Worm (Caenorhabditis elegans): ENCODE measurements around the gene ZC21.10.

The ZC21.10 gene

DNA sequence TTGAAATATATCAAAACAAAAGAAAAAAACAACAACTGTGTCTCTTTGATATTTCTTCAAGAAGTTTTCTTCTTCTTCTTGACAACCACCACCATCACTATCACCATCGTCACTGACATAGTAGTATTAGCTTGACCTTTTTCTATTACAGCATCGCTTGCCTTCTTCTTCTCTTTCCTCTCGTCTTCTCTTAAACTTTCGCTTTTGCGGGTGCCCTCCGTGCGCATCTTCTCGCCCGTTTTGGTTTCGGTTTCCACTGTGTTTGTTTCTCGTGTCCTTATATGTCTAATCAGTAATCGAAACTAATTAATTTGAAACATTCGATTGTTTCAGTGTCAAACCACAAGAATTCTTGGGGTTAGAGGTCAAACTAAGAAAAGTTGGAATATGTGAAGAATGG lies 49.5 kb downstream of the ZC21.10 start (continued):
- TF ChIP-seq K02D7.2 (tag; optimal IDR thresholded peaks at IDR 0.05) (no peak), dmd-4 (tag; optimal IDR thresholded peaks at IDR 0.05; ENCODE audit: borderline replicate concordance) (no peak), hlh-13 (GFP tag; optimal IDR thresholded peaks at IDR 0.05) (no peak), odd-2 (tag; optimal IDR thresholded peaks at IDR 0.05) (no peak), rnt-1 (tag; optimal IDR thresholded peaks at IDR 0.05) (no peak)

- TF ChIP-seq gmeb-2 (tag; optimal IDR thresholded peaks at IDR 0.05) (no peak), pax-1 (tag; optimal IDR thresholded peaks at IDR 0.05) (no peak)
Measured at ce11 chrIII:8580802-8581201, 50.9 kb downstream of the ZC21.10 start, which contains the start of gene doxa-1. doxa-1 (plus strand) TSS chrIII:8581102.

Data from whole organism, late embryonic.